Fruit fly (Drosophila melanogaster) whole organism, adult: Measurements from ENCODE around the gene CG17109.

ENCODE experiments used
- CG11617 ChIP-seq: fragments of 200-800 bp; sonication (Bioruptor generic); optimal IDR thresholded peaks from 2 replicates; lab custom pipeline; 2017; ENCODE audit warnings: mild to moderate bottlenecking, missing biosample characterization, missing genetic modification reagents, missing genetic modification characterization
- CG12768 ChIP-seq: fragments of 200-800 bp; sonication (Bioruptor generic); optimal IDR thresholded peaks from 2 replicates; lab custom pipeline; 2017; ENCODE audit warnings: missing biosample characterization, missing genetic modification characterization, mild to moderate bottlenecking, moderate library complexity, missing genetic modification reagents
- CG14711 ChIP-seq: fragments of 200-800 bp; sonication (Bioruptor generic); optimal IDR thresholded peaks from 2 replicates; lab custom pipeline; 2018; ENCODE audit warnings: missing biosample characterization, mild to moderate bottlenecking, missing genetic modification characterization, moderate library complexity
- CG1620 ChIP-seq: fragments of 200-800 bp; sonication (Bioruptor generic); optimal IDR thresholded peaks from 2 replicates; lab custom pipeline; 2016; ENCODE audit warnings: missing biosample characterization, missing genetic modification characterization
- CG33017 ChIP-seq: fragments of 200-800 bp; sonication (Bioruptor generic); optimal IDR thresholded peaks from 2 replicates; lab custom pipeline; 2018; ENCODE audit warnings: missing biosample characterization, mild to moderate bottlenecking, missing genetic modification characterization, moderate library complexity
- CG5204 ChIP-seq: fragments of 200-800 bp; sonication (Bioruptor generic); optimal IDR thresholded peaks from 2 replicates; lab custom pipeline; 2016; ENCODE audit warnings: missing biosample characterization, missing genetic modification characterization
- CG7045 ChIP-seq: fragments of 200-800 bp; sonication (Bioruptor generic); optimal IDR thresholded peaks from 2 replicates; lab custom pipeline; 2017; ENCODE audit warnings: missing biosample characterization, mild to moderate bottlenecking, missing genetic modification characterization
- CG7101 ChIP-seq: fragments of 200-800 bp; sonication (Bioruptor generic); optimal IDR thresholded peaks from 2 replicates; lab custom pipeline; 2018; ENCODE audit warnings: missing biosample characterization, mild to moderate bottlenecking, missing genetic modification characterization, moderate library complexity
- Clk ChIP-seq: fragments of 200-800 bp; sonication (Bioruptor generic); optimal IDR thresholded peaks from 2 replicates; lab custom pipeline; 2017; ENCODE audit warnings: missing biosample characterization, missing genetic modification characterization
- Crg-1 ChIP-seq: fragments of 200-800 bp; sonication (Bioruptor generic); optimal IDR thresholded peaks from 2 replicates; lab custom pipeline; 2016; ENCODE audit warnings: missing biosample characterization, missing genetic modification characterization
- Hr96 ChIP-seq: fragments of 200-800 bp; sonication (Bioruptor generic); optimal IDR thresholded peaks from 2 replicates; lab custom pipeline; 2016; ENCODE audit warnings: missing biosample characterization, missing genetic modification characterization
- Mnt ChIP-seq: fragments of 200-800 bp; sonication (Bioruptor generic); optimal IDR thresholded peaks from 2 replicates; lab custom pipeline; 2016; ENCODE audit warnings: missing biosample characterization, mild to moderate bottlenecking, missing genetic modification characterization
- bab1 ChIP-seq: fragments of 200-800 bp; sonication (Bioruptor generic); optimal IDR thresholded peaks from 3 replicates; lab custom pipeline; 2019; ENCODE audit warnings: missing biosample characterization, mild to moderate bottlenecking, missing genetic modification characterization, moderate library complexity
- cic ChIP-seq: fragments of 200-800 bp; sonication (Bioruptor generic); optimal IDR thresholded peaks from 2 replicates; lab custom pipeline; 2017; ENCODE audit warnings: missing biosample characterization, mild to moderate bottlenecking, missing genetic modification characterization, moderate library complexity
- cnc ChIP-seq, 2 experiments: fragments of >200 bp; optimal IDR thresholded peaks; 2 replicates each; lab custom pipeline; 2017
- kay ChIP-seq: fragments of 200-800 bp; sonication (Bioruptor generic); peaks from one replicate; lab custom pipeline; 2016; ENCODE audit warnings: missing biosample characterization, missing genetic modification characterization, borderline replicate concordance
- ovo ChIP-seq: fragments of 200-800 bp; sonication (Bioruptor generic); optimal IDR thresholded peaks from 2 replicates; lab custom pipeline; 2016; ENCODE audit warnings: missing biosample characterization, missing genetic modification characterization
- pad ChIP-seq: fragments of 200-800 bp; sonication (Bioruptor generic); optimal IDR thresholded peaks from 3 replicates; lab custom pipeline; 2017; ENCODE audit warnings: missing biosample characterization, missing genetic modification characterization, mild to moderate bottlenecking, moderate library complexity, missing genetic modification reagents
- tj ChIP-seq: fragments of 200-800 bp; sonication (Bioruptor generic); optimal IDR thresholded peaks from 3 replicates; lab custom pipeline; 2017; ENCODE audit warnings: missing biosample characterization, mild to moderate bottlenecking, missing genetic modification characterization, moderate library complexity
- toe ChIP-seq: fragments of 200-800 bp; sonication (Bioruptor generic); optimal IDR thresholded peaks from 2 replicates; lab custom pipeline; 2016; ENCODE audit warnings: missing biosample characterization, missing genetic modification characterization

CG17109 gene

DNA sequence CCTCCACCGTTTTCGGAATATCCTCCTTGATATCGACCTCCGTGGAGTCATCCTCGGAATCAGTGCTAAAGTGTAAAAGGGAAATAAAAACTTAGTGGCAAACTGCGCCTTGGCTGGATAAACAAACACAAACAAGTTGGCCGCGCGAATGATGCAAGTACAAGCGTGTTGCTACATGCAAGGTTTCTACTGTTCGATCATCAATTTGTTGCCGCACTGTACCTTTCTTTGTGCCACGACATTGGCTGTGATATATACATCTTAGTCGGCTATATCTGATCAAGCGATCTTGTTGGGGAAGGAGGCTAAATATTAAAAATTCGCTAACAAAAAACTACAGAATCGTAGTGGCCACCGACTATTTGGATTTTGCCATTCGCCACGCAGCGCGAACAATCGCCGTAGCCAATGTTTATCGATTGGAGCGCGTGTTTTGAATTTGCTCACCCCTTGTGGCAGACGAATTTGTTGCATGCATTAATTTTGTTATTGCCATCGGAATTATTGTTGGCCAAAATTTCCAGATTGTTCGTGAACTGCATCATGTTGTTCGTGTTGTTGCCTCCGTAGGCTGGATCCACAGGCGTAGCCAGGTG, 42.3 kb upstream of the CG17109 start:
- no peak for TF ChIP-seq CG7045 (GFP tag; lab: Kevin White, UChicago)
- TF ChIP-seq tj = no peak
- TF ChIP-seq Clk (GFP tag; lab: Kevin White, UChicago) = no peak
- no peak for TF ChIP-seq kay (GFP tag; lab: Kevin White, UChicago)
- TF ChIP-seq CG12768 (GFP tag; lab: Kevin White, UChicago) = no peak
- TF ChIP-seq Crg-1 = no peak
- TF ChIP-seq bab1 (GFP tag; lab: Kevin White, UChicago) = no peak
- TF ChIP-seq CG5204 (GFP tag; lab: Kevin White, UChicago) = no peak
- TF ChIP-seq Mnt (GFP tag; lab: Kevin White, UChicago) = no peak
- no peak for TF ChIP-seq CG14711 (tag; lab: Kevin White, UChicago)
- no peak for TF ChIP-seq CG11617 (GFP tag; lab: Kevin White, UChicago)
- TF ChIP-seq CG7101 (tag; lab: Kevin White, UChicago) = no peak
- TF ChIP-seq CG1620 (GFP tag; lab: Kevin White, UChicago) = no peak
- TF ChIP-seq Hr96 (GFP tag; lab: Kevin White, UChicago) = no peak
- TF ChIP-seq cnc (optimal IDR thresholded peaks at IDR 0.05; lab: Kevin White, UChicago) = no peak

DNA sequence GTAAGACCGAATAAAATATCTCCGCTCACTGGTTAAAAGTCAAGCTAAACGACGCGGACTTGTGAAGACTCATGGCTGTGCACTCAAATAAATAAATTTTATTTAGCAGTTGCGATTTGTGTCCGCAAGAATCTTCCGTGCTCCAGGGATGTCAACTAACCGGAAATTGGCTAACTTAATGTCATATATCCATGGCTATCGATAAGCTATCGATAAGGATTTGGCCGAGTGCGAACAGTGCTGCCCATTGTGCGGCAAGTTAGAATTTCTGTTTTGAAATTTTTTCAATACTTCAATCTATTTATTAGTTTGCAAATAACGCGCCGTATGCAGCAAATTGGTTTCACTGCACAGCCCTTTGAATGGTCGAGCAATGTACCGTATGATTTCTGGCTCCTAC, 41.6 kb upstream of the CG17109 start, which contains the start of gene p53:
Gene p53 (minus strand): TSS at position 147 of the 400 bp plus-strand sequence.
- TF ChIP-seq CG12768 (GFP tag; lab: Kevin White, UChicago) (no peak), cnc (optimal IDR thresholded peaks at IDR 0.05; lab: Kevin White, UChicago) (no peak), cic (no peak), Crg-1 (no peak), CG5204 (GFP tag; lab: Kevin White, UChicago) (peak; percentile 35), CG11617 (GFP tag; lab: Kevin White, UChicago) (peak; percentile 33), Mnt (GFP tag; lab: Kevin White, UChicago) (peak; percentile 7), toe (GFP tag; lab: Kevin White, UChicago) (peak; percentile 35), CG7045 (GFP tag; lab: Kevin White, UChicago) (no peak), CG7101 (tag; lab: Kevin White, UChicago) (peak; percentile 49), kay (GFP tag; lab: Kevin White, UChicago) (no peak), Hr96 (GFP tag; lab: Kevin White, UChicago) (peak; percentile 22), pad (GFP tag; lab: Kevin White, UChicago) (peak; percentile 18), bab1 (GFP tag; lab: Kevin White, UChicago) (peak; percentile 51), CG1620 (GFP tag; lab: Kevin White, UChicago) (peak; percentile 23), Clk (GFP tag; lab: Kevin White, UChicago) (no peak), CG33017 (tag; lab: Kevin White, UChicago) (no peak), CG14711 (tag; lab: Kevin White, UChicago) (peak; percentile 51)

DNA sequence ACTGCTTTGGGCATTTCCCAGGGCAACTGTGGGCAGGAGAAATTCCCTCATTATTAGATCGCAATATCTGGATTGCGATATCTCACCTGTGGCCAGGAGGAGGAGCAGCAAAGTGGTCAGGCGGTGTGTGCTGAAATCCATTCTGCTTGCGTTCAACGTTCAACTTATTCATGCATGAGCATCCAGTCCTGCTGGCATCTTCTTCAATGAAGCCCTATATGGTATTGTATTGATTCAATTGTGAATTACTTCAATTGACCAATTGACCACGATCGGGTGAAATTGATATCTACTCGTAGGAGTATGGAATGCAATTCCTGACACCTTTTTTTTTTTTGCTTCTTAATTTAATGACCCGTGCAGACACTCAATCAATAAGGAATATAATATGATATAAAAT, 39.4 kb upstream of the CG17109 start:
- TF ChIP-seq cic = no peak
- TF ChIP-seq CG12768 (GFP tag; lab: Kevin White, UChicago) = no peak
- TF ChIP-seq tj = no peak
- TF ChIP-seq pad (GFP tag; lab: Kevin White, UChicago) = no peak
- TF ChIP-seq CG7101 (tag; lab: Kevin White, UChicago) = no peak
- TF ChIP-seq kay (GFP tag; lab: Kevin White, UChicago) = no peak
- no peak for TF ChIP-seq CG1620 (GFP tag; lab: Kevin White, UChicago)
- TF ChIP-seq bab1 (GFP tag; lab: Kevin White, UChicago) = no peak

DNA sequence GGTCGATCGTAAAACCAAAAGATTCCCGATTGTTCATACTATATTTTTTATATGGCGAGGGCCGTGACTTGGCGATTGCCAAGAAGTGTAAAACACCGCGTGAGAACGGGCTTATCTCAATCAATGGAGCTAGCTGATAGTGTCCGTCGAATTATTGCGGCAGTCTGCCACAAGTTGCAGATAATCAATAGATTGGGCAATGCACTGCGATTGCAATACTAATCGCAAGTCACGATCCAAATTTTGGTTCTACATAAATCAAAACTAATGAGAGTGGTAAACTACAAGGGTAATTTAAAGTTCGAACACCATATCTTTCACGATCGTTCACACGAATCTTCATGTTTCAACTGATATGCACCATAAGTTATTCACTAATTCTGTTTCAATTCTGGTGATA, 38.7 kb upstream of the CG17109 start:
- no peak for TF ChIP-seq ovo (GFP tag; lab: Kevin White, UChicago)
- no peak for TF ChIP-seq CG1620 (GFP tag; lab: Kevin White, UChicago)
- no peak for TF ChIP-seq CG14711 (tag; lab: Kevin White, UChicago)
- peak; percentile 11 for TF ChIP-seq Mnt (GFP tag; lab: Kevin White, UChicago)
- peak; percentile 11 for TF ChIP-seq cic
- TF ChIP-seq CG5204 (GFP tag; lab: Kevin White, UChicago) = no peak

DNA sequence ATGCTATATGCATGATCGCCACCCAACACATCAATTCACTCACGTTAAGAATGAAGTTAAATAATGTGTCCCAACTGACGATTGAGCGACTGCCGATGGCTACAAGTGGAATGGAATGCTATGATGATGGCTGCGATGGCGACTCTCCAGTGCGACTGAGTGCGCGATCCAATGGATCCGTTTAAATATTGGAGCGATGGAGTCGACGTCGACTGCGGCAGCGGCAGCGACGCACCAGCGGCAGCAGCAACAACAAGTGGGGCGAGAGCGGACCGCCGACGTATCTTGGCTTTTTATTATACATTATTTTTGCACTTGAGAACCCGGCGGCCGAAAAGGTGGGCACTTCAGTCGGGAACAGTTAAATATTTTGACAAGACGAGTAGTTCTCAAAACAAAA, 38.1 kb upstream of the CG17109 start:
- TF ChIP-seq Hr96 (GFP tag; lab: Kevin White, UChicago) = no peak
- TF ChIP-seq bab1 (GFP tag; lab: Kevin White, UChicago) = peak; percentile 2

DNA sequence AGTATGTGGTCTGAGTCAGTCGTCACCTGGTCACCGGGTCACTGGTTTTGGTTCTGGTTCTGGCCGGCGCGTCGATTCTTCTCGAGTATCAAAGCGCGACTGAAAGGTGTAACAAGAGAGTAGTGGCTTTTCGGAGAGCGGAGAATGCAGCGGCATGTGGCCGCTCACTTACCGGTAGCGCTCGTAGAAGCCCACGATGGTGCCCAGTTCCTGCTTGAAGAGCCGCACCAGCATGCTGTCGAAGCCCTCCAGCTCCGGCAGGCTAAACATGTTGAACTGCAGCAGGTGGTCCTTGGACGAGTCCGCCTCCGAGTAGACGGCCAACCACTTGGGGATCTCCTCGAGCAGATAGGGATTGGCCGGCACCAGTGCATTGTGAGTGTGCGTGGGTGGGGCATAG, 36.6 kb upstream of the CG17109 start, which contains the start of gene Ctns:
Gene Ctns (minus strand): TSS at position 101 of the 400 bp plus-strand sequence.
- TF ChIP-seq CG12768 (GFP tag; lab: Kevin White, UChicago) (no peak), toe (GFP tag; lab: Kevin White, UChicago) (no peak), CG7045 (GFP tag; lab: Kevin White, UChicago) (no peak), Mnt (GFP tag; lab: Kevin White, UChicago) (no peak), CG7101 (tag; lab: Kevin White, UChicago) (no peak), tj (no peak), pad (GFP tag; lab: Kevin White, UChicago) (no peak), cic (no peak), CG1620 (GFP tag; lab: Kevin White, UChicago) (no peak), cnc (optimal IDR thresholded peaks at IDR 0.05; lab: Kevin White, UChicago) (no peak), ovo (GFP tag; lab: Kevin White, UChicago) (no peak), CG5204 (GFP tag; lab: Kevin White, UChicago) (no peak), bab1 (GFP tag; lab: Kevin White, UChicago) (no peak), CG14711 (tag; lab: Kevin White, UChicago) (no peak), Crg-1 (no peak)
